Fruit fly (Drosophila melanogaster): ENCODE results near the gene Taf12.

Gene Taf12

dm6 chr3R:11657786-11658193 lies 21.7 kb downstream of the Taf12 start (continued):
- no peak for TF ChIP-seq sc (optimal IDR thresholded peaks at IDR 0.05)
- no peak for TF ChIP-seq sc (GFP tag; optimal IDR thresholded peaks at IDR 0.05)
- TF ChIP-seq CG3838 (GFP tag; optimal IDR thresholded peaks at IDR 0.05), result no peak
- TF ChIP-seq ase (GFP tag; IDR thresholded peaks at IDR 0.05), result no peak
- peak; percentile 68 for TF ChIP-seq CG13894 (tag; optimal IDR thresholded peaks at IDR 0.05)
- TF ChIP-seq CG4360 (GFP tag; IDR thresholded peaks at IDR 0.05), result no peak
- TF ChIP-seq Nf-YC (tag; optimal IDR thresholded peaks at IDR 0.05), result peak; percentile 26
- TF ChIP-seq fd96Cb (tag; optimal IDR thresholded peaks at IDR 0.05), result no peak
- no peak for TF ChIP-seq CG16815 (GFP tag; optimal IDR thresholded peaks at IDR 0.05)
- peak; percentile 57 for TF ChIP-seq kay (GFP tag; optimal IDR thresholded peaks at IDR 0.05)
- no peak for TF ChIP-seq Tbp (GFP tag; optimal IDR thresholded peaks at IDR 0.05)
- no peak for TF ChIP-seq tio (GFP tag; optimal IDR thresholded peaks at IDR 0.05)
- no peak for TF ChIP-seq CG16779 (GFP tag; IDR thresholded peaks at IDR 0.05)
- TF ChIP-seq MESR4 (GFP tag; optimal IDR thresholded peaks at IDR 0.05), result no peak
- TF ChIP-seq CG7271 (tag; optimal IDR thresholded peaks at IDR 0.05), result no peak
- no peak for TF ChIP-seq fd102C (GFP tag; optimal IDR thresholded peaks at IDR 0.05)
- TF ChIP-seq CG43689 (GFP tag; IDR thresholded peaks at IDR 0.05), result no peak
- no peak for TF ChIP-seq usp (GFP tag; optimal IDR thresholded peaks at IDR 0.05)
- TF ChIP-seq nmo (GFP tag; optimal IDR thresholded peaks at IDR 0.05), result peak; percentile 16
- no peak for TF ChIP-seq CG14441 (GFP tag; IDR thresholded peaks at IDR 0.05)
- TF ChIP-seq CG42726 (GFP tag; IDR thresholded peaks at IDR 0.05; ENCODE audit: partially characterized antibody), result no peak
- TF ChIP-seq CG10654 (GFP tag; optimal IDR thresholded peaks at IDR 0.05), result no peak
- TF ChIP-seq Dref (GFP tag; IDR thresholded peaks at IDR 0.05), result no peak
- no peak for TF ChIP-seq mirr (GFP tag; optimal IDR thresholded peaks at IDR 0.05)
- TF ChIP-seq Drgx (GFP tag; IDR thresholded peaks at IDR 0.05), result peak; percentile 73
- peak; percentile 23 for TF ChIP-seq CG30403 (GFP tag; optimal IDR thresholded peaks at IDR 0.05)
- TF ChIP-seq lov (optimal IDR thresholded peaks at IDR 0.05), result no peak
- TF ChIP-seq lov (GFP tag; IDR thresholded peaks at IDR 0.05), result 0 out of 3 replicates have a peak, but pooled peaks have one; percentile 12
- TF ChIP-seq bsh (GFP tag; optimal IDR thresholded peaks at IDR 0.05), result peak; percentile 59
- peak; percentile 10 for TF ChIP-seq CG12236 (GFP tag; optimal IDR thresholded peaks at IDR 0.05)
- TF ChIP-seq Rx (GFP tag; IDR thresholded peaks at IDR 0.05), result no peak
- TF ChIP-seq mam (GFP tag; optimal IDR thresholded peaks at IDR 0.05), result peak; percentile 49
- no peak for TF ChIP-seq grn (GFP tag; optimal IDR thresholded peaks at IDR 0.05)
- no peak for TF ChIP-seq chm (GFP tag; IDR thresholded peaks at IDR 0.05)

DNA sequence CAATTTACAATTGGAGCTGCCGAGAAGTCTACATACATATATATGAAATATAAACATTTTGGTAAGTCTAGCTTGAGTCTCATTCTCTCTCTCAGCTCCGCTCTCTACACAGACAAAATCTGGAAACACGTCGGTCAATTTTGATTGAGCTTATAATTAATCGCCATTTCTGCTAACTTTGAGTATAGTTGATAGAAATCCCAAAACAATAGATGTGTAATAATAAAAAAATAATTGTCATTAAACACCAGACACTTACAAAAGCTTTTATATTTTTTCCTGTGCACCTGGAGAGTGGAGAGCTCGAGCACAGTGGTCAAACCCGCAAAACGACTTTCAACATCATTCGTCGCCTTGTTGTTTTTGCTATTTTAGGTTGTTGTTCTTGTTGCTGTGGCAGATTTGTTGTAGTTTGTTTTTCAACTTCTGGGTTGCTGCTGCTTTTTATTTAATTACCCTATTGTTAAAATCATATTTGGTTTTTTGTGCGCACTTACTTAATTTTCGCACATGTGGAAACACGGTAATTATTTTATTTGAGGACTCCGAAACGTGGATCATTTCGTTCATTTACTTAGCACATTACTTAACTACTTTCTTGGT lies 22.8 kb downstream of the Taf12 start:
- TF ChIP-seq Ravus (GFP tag; IDR thresholded peaks at IDR 0.05) (peak; percentile 91), CG4404 (GFP tag; IDR thresholded peaks at IDR 0.05) (peak; percentile 86), CG12219 (GFP tag; optimal IDR thresholded peaks at IDR 0.05) (peak; percentile 96), repo (GFP tag; optimal IDR thresholded peaks at IDR 0.05) (peak; percentile 89), MTF-1 (GFP tag; optimal IDR thresholded peaks at IDR 0.05; ENCODE audit: borderline replicate concordance) (peak; percentile 92), CG12744 (GFP tag; optimal IDR thresholded peaks at IDR 0.05) (peak; percentile 96), luna (GFP tag; optimal IDR thresholded peaks at IDR 0.05) (peak; percentile 85), mirr (GFP tag; optimal IDR thresholded peaks at IDR 0.05) (peak; percentile 65), CG17361 (GFP tag; IDR thresholded peaks at IDR 0.05) (peak; percentile 95), CG16779 (GFP tag; IDR thresholded peaks at IDR 0.05) (peak; percentile 95), az2 (GFP tag; optimal IDR thresholded peaks at IDR 0.05) (peak; percentile 96), fd102C (GFP tag; optimal IDR thresholded peaks at IDR 0.05) (peak; percentile 56), CG14710 (tag; optimal IDR thresholded peaks at IDR 0.05) (peak; percentile 93), ERR (GFP tag; optimal IDR thresholded peaks at IDR 0.05) (peak; percentile 91), CG16813 (GFP tag; IDR thresholded peaks at IDR 0.05; ENCODE audit: partially characterized antibody) (no peak), HHEX (GFP tag; optimal IDR thresholded peaks at IDR 0.05) (peak; percentile 97), peb (GFP tag; IDR thresholded peaks at IDR 0.05) (peak; percentile 88), CG14050 (GFP tag; IDR thresholded peaks at IDR 0.05) (peak; percentile 95), bsh (GFP tag; optimal IDR thresholded peaks at IDR 0.05) (peak; percentile 98), CG8388 (GFP tag; optimal IDR thresholded peaks at IDR 0.05) (peak; percentile 96), CG4424 (GFP tag; optimal IDR thresholded peaks at IDR 0.05) (peak; percentile 96), lola (GFP tag; optimal IDR thresholded peaks at IDR 0.05) (peak in 1 of 3 experiments; percentile 92)

Measured in whole organism, embryonic.